Worm (Caenorhabditis elegans): ENCODE results near the gene fbxc-40.
"Not testable (repeated sequence)": the region's sequence is repeated elsewhere in the genome, so short reads cannot be mapped to it uniquely, and the experiment has no call there.

- TF ChIP-seq R02D3.7 (tag; optimal IDR thresholded peaks at IDR 0.05); fkh-10 (GFP tag; optimal IDR thresholded peaks at IDR 0.05); pqm-1 (tag; optimal IDR thresholded peaks at IDR 0.05); pha-4 (tag; optimal IDR thresholded peaks at IDR 0.05); nhr-237 (tag; optimal IDR thresholded peaks at IDR 0.05); lin-15B (tag; optimal IDR thresholded peaks at IDR 0.05); elt-2 (tag; optimal IDR thresholded peaks at IDR 0.05); ceh-28 (tag; optimal IDR thresholded peaks at IDR 0.05): not testable (repeated sequence)
These were observed 10.3 kb downstream of the fbxc-40 start, which contains the start of gene F45D11.11 for ce11 chrII:996112-996511.

Measured in whole organism, L3 larva.